Worm (Caenorhabditis elegans) whole organism, L2 larva: Measurements from ENCODE around the gene flp-26.

Source experiments
- C34F6.9 ChIP-seq: fragments of 150-350 bp; optimal IDR thresholded peaks from 2 replicates; lab custom pipeline; 2014; ENCODE audit warnings: missing biosample characterization, missing genetic modification characterization
- F13H6.1 ChIP-seq: sonication (generic microtip); optimal IDR thresholded peaks from 2 replicates; lab custom pipeline; 2016; ENCODE audit warnings: missing genetic modification characterization, missing compliant biosample characterization
- R02D3.7 ChIP-seq: fragments of 150-350 bp; optimal IDR thresholded peaks from 2 replicates; lab custom pipeline; 2014; ENCODE audit warnings: missing biosample characterization, missing genetic modification characterization
- ZK546.5 ChIP-seq: sonication (generic microtip); optimal IDR thresholded peaks from 2 replicates; lab custom pipeline; 2017; ENCODE audit warnings: missing biosample characterization, missing genetic modification characterization
- alr-1 ChIP-seq: fragments of 150-350 bp; optimal IDR thresholded peaks from 2 replicates; lab custom pipeline; 2014; ENCODE audit warnings: missing biosample characterization, missing genetic modification characterization
- blmp-1 ChIP-seq: sonication (generic microtip); optimal IDR thresholded peaks from 2 replicates; lab custom pipeline; 2017; ENCODE audit warnings: missing genetic modification characterization, mild to moderate bottlenecking, missing compliant biosample characterization, antibody characterized with exemption, moderate library complexity; ENCODE audit not compliant: insufficient read depth
- ceh-16 ChIP-seq: fragments of 150-350 bp; optimal IDR thresholded peaks from 2 replicates; lab custom pipeline; 2014; ENCODE audit warnings: missing biosample characterization, missing genetic modification characterization
- ceh-82 ChIP-seq: fragments of 150-350 bp; optimal IDR thresholded peaks from 2 replicates; lab custom pipeline; 2014; ENCODE audit warnings: missing biosample characterization, missing genetic modification characterization
- crh-2 ChIP-seq: sonication (generic microtip); optimal IDR thresholded peaks from 2 replicates; lab custom pipeline; 2017; ENCODE audit warnings: missing biosample characterization, missing genetic modification characterization
- dmd-4 ChIP-seq: sonication (generic microtip); optimal IDR thresholded peaks from 2 replicates; lab custom pipeline; 2017; ENCODE audit warnings: missing biosample characterization, missing genetic modification characterization
- egl-27 ChIP-seq: sonication (generic microtip); optimal IDR thresholded peaks from 3 replicates; lab custom pipeline; 2017; ENCODE audit warnings: missing biosample characterization, missing genetic modification reagents, missing genetic modification characterization
- elt-3 ChIP-seq: sonication (generic microtip); optimal IDR thresholded peaks from 2 replicates; lab custom pipeline; 2017; ENCODE audit warnings: missing biosample characterization, missing genetic modification characterization
- fos-1 ChIP-seq: fragments of 150-350 bp; optimal IDR thresholded peaks from 2 replicates; lab custom pipeline; 2014; ENCODE audit warnings: missing biosample characterization, missing genetic modification characterization
- gmeb-1 ChIP-seq: fragments of 150-350 bp; optimal IDR thresholded peaks from 2 replicates; lab custom pipeline; 2014; ENCODE audit warnings: missing biosample characterization, missing genetic modification characterization
- lin-11 ChIP-seq: fragments of 150-350 bp; sonication (generic microtip); optimal IDR thresholded peaks from 2 replicates; lab custom pipeline; 2014; ENCODE audit warnings: missing biosample characterization, missing genetic modification characterization, inconsistent platforms, mixed read lengths
- lsy-2 ChIP-seq, 2 experiments: fragments of 150-350 bp in 1 of 2; sonication (generic microtip) in 1 of 2; optimal IDR thresholded peaks; 2 replicates each; lab custom pipeline; 2014 to 2017; ENCODE audit warnings: missing biosample characterization in 2 of 2, missing genetic modification characterization in 2 of 2
- mdl-1 ChIP-seq, 2 experiments: fragments of 150-350 bp in 1 of 2; sonication (generic microtip) in 1 of 2; optimal IDR thresholded peaks; 2 replicates each; lab custom pipeline; 2017; ENCODE audit warnings: missing biosample characterization in 2 of 2, missing genetic modification characterization in 2 of 2
- nhr-10 ChIP-seq: sonication (generic microtip); optimal IDR thresholded peaks from 2 replicates; lab custom pipeline; 2017; ENCODE audit warnings: missing biosample characterization, missing genetic modification characterization
- nhr-12 ChIP-seq: fragments of 150-350 bp; optimal IDR thresholded peaks from 2 replicates; lab custom pipeline; 2014; ENCODE audit warnings: missing biosample characterization, missing genetic modification characterization
- nhr-129 ChIP-seq: fragments of 150-350 bp; optimal IDR thresholded peaks from 2 replicates; lab custom pipeline; 2014; ENCODE audit warnings: missing biosample characterization, missing genetic modification characterization
- nhr-237 ChIP-seq: fragments of 150-350 bp; optimal IDR thresholded peaks from 2 replicates; lab custom pipeline; 2014; ENCODE audit warnings: missing biosample characterization, missing genetic modification characterization
- nhr-25 ChIP-seq: fragments of 150-350 bp; sonication (generic microtip); optimal IDR thresholded peaks from 3 replicates; lab custom pipeline; 2014; ENCODE audit warnings: missing biosample characterization, missing genetic modification characterization
- nhr-77 ChIP-seq: fragments of 150-350 bp; optimal IDR thresholded peaks from 2 replicates; lab custom pipeline; 2014; ENCODE audit warnings: missing biosample characterization, missing genetic modification characterization
- peb-1 ChIP-seq: fragments of 150-350 bp; optimal IDR thresholded peaks from 2 replicates; lab custom pipeline; 2014; ENCODE audit warnings: missing biosample characterization, missing genetic modification characterization
- sem-4 ChIP-seq: fragments of 150-350 bp; optimal IDR thresholded peaks from 2 replicates; lab custom pipeline; 2014; ENCODE audit warnings: missing biosample characterization, missing genetic modification reagents, missing genetic modification characterization
- skn-1 ChIP-seq: sonication (generic microtip); optimal IDR thresholded peaks from 2 replicates; lab custom pipeline; 2017; ENCODE audit warnings: missing biosample characterization, missing genetic modification characterization
- sma-3 ChIP-seq: sonication (generic microtip); optimal IDR thresholded peaks from 2 replicates; lab custom pipeline; 2016; ENCODE audit warnings: missing genetic modification reagents, missing genetic modification characterization, missing compliant biosample characterization
- sma-9 ChIP-seq, 2 experiments: fragments of 150-350 bp in 1 of 2; sonication (generic microtip) in 1 of 2; optimal IDR thresholded peaks; 2 replicates each; lab custom pipeline; 2014 to 2016; ENCODE audit warnings: missing genetic modification characterization in 2 of 2, mild to moderate bottlenecking in 1 of 2, missing biosample characterization in 1 of 2, missing compliant biosample characterization in 1 of 2, missing genetic modification reagents in 1 of 2, moderate library complexity in 1 of 2
- snpc-4 ChIP-seq: fragments of 150-350 bp; optimal IDR thresholded peaks from 2 replicates; lab custom pipeline; 2014; ENCODE audit warnings: missing biosample characterization, missing genetic modification characterization
- unc-55 ChIP-seq: fragments of 150-350 bp; sonication (generic microtip); optimal IDR thresholded peaks from 3 replicates; lab custom pipeline; 2014; ENCODE audit warnings: missing biosample characterization, missing genetic modification reagents, missing genetic modification characterization
- unc-62 ChIP-seq: fragments of 150-350 bp; optimal IDR thresholded peaks from 2 replicates; lab custom pipeline; 2014; ENCODE audit warnings: missing biosample characterization, missing genetic modification reagents, missing genetic modification characterization
- ztf-1 ChIP-seq: fragments of 200-800 bp; sonication (Bioruptor generic); conservative IDR thresholded peaks from 2 replicates; pipeline ENCODE4 v1.3.6; 2022; ENCODE audit warnings: missing genetic modification characterization, missing compliant biosample characterization

Gene flp-26

DNA sequence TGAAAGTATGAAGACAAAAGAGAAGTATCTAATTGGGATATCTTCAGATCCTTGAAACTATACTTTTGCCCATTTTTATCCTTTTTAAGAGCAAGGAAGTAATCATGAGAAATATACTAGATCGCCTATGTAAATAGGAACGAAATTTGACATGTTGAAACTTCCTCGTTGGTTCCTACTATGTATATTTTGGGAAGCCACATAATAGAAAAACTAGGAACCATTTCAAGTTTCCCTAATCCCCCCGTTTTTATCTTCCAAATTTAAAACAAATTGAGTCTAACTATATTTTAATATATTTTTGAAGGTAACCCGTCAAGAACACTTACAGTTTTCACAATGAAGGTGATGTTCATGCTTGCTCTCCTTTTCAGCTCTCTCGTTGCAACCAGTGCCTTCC is at the start of gene flp-26:
Gene flp-26, plus strand, starts transcription at position 301 of the 400 bp plus-strand sequence.
- TF ChIP-seq C34F6.9 (tag; lab: Kevin White, UChicago) (no peak), nhr-129 (tag; lab: Kevin White, UChicago) (no peak), sem-4 (tag; lab: Kevin White, UChicago) (no peak), alr-1 (tag; lab: Kevin White, UChicago) (no peak), egl-27 (tag; lab: Kevin White, UChicago) (no peak), ZK546.5 (tag; lab: Kevin White, UChicago) (no peak), nhr-12 (tag; lab: Kevin White, UChicago) (no peak), ceh-82 (tag; lab: Kevin White, UChicago) (no peak), ceh-16 (tag; lab: Kevin White, UChicago) (no peak), crh-2 (tag; lab: Kevin White, UChicago) (no peak)

DNA sequence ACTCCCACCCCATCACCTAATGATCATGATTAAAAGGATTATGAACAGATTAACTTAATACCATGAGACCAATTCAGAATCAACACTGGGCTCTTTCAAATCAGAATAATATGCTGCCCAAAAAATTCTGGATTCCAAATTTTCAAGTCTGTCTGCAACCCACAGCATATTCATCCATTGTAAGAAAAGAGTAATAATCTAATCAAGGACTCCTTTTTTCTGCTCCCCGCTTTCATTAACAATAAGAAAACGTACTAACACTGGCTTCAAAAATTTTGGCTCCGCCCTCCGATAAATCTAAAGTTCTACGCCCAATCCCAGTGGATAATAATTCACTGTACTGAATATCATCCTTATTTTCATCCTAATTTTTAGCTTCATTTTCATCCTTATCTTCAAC is 40.7 kb upstream of the flp-26 start:
- no peak for TF ChIP-seq ceh-82 (tag; lab: Kevin White, UChicago)
- TF ChIP-seq unc-55 = no peak
- no peak for TF ChIP-seq nhr-237 (tag; lab: Kevin White, UChicago)
- no peak for TF ChIP-seq alr-1 (tag; lab: Kevin White, UChicago)
- no peak for TF ChIP-seq nhr-77 (tag; lab: Kevin White, UChicago)
- no peak for TF ChIP-seq ztf-1
- TF ChIP-seq sma-3 (GFP tag; lab: Kevin White, UChicago) = no peak
- TF ChIP-seq nhr-12 (tag; lab: Kevin White, UChicago) = no peak
- TF ChIP-seq unc-62 = no peak

DNA sequence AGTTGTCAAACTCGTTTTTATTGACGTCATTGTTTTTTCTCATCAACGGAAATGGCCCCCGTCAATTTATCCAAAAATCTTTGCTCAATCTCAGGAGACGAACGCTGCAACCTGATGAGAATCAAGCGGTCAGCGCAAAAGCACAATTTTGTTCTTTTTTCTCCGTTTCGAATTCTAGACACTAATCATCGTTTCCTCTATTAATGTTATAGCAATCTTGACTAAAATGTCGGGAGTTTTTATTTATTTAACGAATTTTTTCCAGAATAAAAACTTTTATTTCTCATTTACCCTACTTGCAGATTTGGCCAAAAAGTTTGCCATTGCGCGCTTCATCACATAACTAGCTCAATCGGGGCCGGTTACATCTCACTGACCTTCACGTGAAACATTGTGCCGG is 39.6 kb upstream of the flp-26 start, which contains the start of gene F01E11.18:
Gene F01E11.18, plus strand, starts transcription at position 301 of the 400 bp plus-strand sequence.
- TF ChIP-seq mdl-1 (tag; optimal IDR thresholded peaks at IDR 0.05; lab: Kevin White, UChicago) (no peak), ceh-82 (tag; lab: Kevin White, UChicago) (no peak), skn-1 (tag; lab: Kevin White, UChicago) (no peak), elt-3 (tag; lab: Kevin White, UChicago) (no peak), dmd-4 (tag; lab: Kevin White, UChicago) (no peak), nhr-25 (tag; lab: Kevin White, UChicago) (no peak), egl-27 (tag; lab: Kevin White, UChicago) (no peak), lin-11 (tag; lab: Kevin White, UChicago) (no peak), sma-9 (GFP tag; optimal IDR thresholded peaks at IDR 0.05; lab: Kevin White, UChicago) (no peak), sma-9 (tag; optimal IDR thresholded peaks at IDR 0.05; lab: Kevin White, UChicago) (no peak), nhr-12 (tag; lab: Kevin White, UChicago) (no peak), F13H6.1 (tag; lab: Kevin White, UChicago) (no peak), blmp-1 (no peak), peb-1 (tag; lab: Kevin White, UChicago) (no peak), snpc-4 (no peak), nhr-10 (tag; lab: Kevin White, UChicago) (no peak), sem-4 (tag; lab: Kevin White, UChicago) (no peak), unc-62 (no peak)

DNA sequence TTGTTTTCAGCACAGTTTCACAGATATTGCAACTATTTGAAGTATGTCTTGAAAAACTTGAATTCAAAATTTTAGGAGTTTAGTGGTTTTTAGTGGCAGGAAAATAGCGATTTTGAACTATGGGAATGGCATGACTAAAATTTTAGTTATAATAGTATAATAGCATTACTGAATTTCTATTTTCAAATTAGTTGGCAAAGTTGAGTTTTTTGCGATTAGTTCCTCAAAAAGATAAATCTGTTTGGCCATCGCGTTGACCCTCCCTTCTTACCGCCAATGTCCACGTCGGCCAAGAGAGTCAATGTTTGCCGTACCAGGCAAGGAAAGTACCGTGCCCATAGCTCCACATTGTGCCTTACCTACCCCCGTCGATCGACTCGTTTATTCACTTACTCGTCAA is 37.5 kb upstream of the flp-26 start, which contains the start of gene ugt-57:
Gene ugt-57, plus strand, starts transcription at position 301 of the 400 bp plus-strand sequence.
- TF ChIP-seq fos-1 (tag; lab: Kevin White, UChicago) (no peak), F13H6.1 (tag; lab: Kevin White, UChicago) (no peak), nhr-25 (tag; lab: Kevin White, UChicago) (no peak), nhr-237 (tag; lab: Kevin White, UChicago) (no peak), R02D3.7 (no peak)

DNA sequence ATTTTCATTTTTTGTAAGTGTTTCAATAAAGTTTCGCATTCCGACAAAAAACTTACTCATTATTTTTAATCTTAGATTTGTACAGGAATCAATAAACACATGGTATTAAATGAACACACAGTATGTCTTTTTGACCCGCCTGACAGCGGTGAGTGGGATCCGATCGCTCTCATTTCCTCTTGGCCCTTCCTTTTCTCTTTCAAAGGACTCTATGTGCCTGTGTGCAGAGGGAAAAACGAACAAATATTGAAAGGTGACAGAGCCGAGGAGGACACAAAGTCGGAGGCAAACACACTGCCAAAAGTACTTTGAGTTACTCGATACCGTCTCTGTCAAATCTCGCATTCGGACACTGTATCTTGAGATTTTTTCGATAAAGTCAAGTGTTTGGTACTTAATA is 32.5 kb upstream of the flp-26 start, which contains the start of the genes F01E11.20 and tsp-16:
Gene F01E11.20, minus strand, starts transcription at position 101 of the 400 bp plus-strand sequence.
Gene tsp-16, minus strand, starts transcription at position 173 of the 400 bp plus-strand sequence.
- TF ChIP-seq dmd-4 (tag; lab: Kevin White, UChicago) (no peak), gmeb-1 (no peak), F13H6.1 (tag; lab: Kevin White, UChicago) (peak; percentile 24), fos-1 (tag; lab: Kevin White, UChicago) (no peak), lsy-2 (tag; optimal IDR thresholded peaks at IDR 0.05; lab: Kevin White, UChicago) (no peak), nhr-129 (tag; lab: Kevin White, UChicago) (peak; percentile 11), sem-4 (tag; lab: Kevin White, UChicago) (no peak)
